Worm (Caenorhabditis elegans): ENCODE data around the gene ZK795.2.
A peak's percentile ranks its signal among the peaks of the same experiment; 100 is the strongest.

ZK795.2 gene

DNA sequence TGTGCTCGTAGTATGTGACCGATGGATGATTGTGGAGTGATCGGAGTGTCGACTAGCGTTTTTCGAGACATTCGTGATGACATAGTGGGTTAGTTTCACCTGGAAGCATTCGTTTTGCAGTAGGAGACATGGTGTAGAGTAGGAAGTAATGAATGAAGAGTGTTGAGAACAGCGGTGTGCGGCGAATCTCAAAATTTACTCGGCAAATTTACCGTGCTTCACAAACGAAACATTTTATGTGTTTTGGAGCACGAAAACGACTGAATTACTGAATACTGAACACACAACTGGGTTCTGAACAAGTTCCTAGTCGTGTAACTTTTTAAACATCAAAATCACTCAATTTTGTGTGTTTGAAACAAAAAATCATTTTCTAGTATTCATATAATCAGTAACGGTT lies 22.3 kb upstream of the ZK795.2 start, which contains the start of gene K08E7.6:
K08E7.6 (minus strand) TSS at position 101 of the 400 bp plus-strand sequence.
- TF ChIP-seq nhr-11 (tag; optimal IDR thresholded peaks at IDR 0.05) (no peak), nhr-129 (tag; optimal IDR thresholded peaks at IDR 0.05) (no peak), R02D3.7 (tag; optimal IDR thresholded peaks at IDR 0.05) (no peak), ztf-11 (tag; optimal IDR thresholded peaks at IDR 0.05) (no peak), sma-3 (GFP tag; optimal IDR thresholded peaks at IDR 0.05) (no peak), alr-1 (tag; optimal IDR thresholded peaks at IDR 0.05) (no peak), unc-39 (tag; optimal IDR thresholded peaks at IDR 0.05) (no peak), mbf-1 (tag; optimal IDR thresholded peaks at IDR 0.05) (no peak), ZK546.5 (tag; optimal IDR thresholded peaks at IDR 0.05) (no peak), ztf-1 (GFP tag; conservative IDR thresholded peaks at IDR 0.05) (no peak), Y55F3AM.14 (GFP tag; optimal IDR thresholded peaks at IDR 0.05) (no peak), crh-2 (tag; optimal IDR thresholded peaks at IDR 0.05) (no peak)

DNA sequence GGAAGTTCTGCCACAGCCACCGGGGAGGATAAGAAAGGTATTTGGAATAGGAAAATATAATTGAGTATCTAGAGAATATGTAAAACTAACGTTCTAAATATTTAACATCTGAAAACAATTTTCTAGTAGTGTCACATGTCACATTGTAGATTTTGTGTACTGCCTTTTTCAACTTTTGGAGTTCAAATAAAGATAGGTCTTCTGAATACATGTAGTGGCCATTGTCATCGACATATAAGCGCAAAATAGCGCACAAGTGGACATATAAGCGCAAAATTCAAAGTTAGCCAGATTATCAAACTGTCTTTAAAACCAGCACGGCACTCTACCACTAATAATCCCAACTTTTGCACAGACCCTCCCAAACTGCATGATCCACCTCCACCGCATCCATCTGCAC lies 15.5 kb upstream of the ZK795.2 start:
- no peak for TF ChIP-seq alr-1 (tag; optimal IDR thresholded peaks at IDR 0.05)
- TF ChIP-seq nhr-10 (tag; optimal IDR thresholded peaks at IDR 0.05), result no peak
- TF ChIP-seq nhr-23 (tag; optimal IDR thresholded peaks at IDR 0.05), result no peak
- TF ChIP-seq unc-62 (GFP tag; optimal IDR thresholded peaks at IDR 0.05), result no peak
- TF ChIP-seq zag-1 (tag; optimal IDR thresholded peaks at IDR 0.05), result no peak
- no peak for TF ChIP-seq lsy-2 (tag; optimal IDR thresholded peaks at IDR 0.05)
- no peak for TF ChIP-seq nhr-25 (tag; optimal IDR thresholded peaks at IDR 0.05)
- no peak for TF ChIP-seq mbf-1 (tag; optimal IDR thresholded peaks at IDR 0.05)
- TF ChIP-seq skn-1 (tag; optimal IDR thresholded peaks at IDR 0.05), result no peak
- no peak for TF ChIP-seq nhr-6 (tag; optimal IDR thresholded peaks at IDR 0.05)
- no peak for TF ChIP-seq lin-39 (tag; optimal IDR thresholded peaks at IDR 0.05)
- TF ChIP-seq sma-3 (GFP tag; optimal IDR thresholded peaks at IDR 0.05), result no peak
- no peak for TF ChIP-seq peb-1 (tag; optimal IDR thresholded peaks at IDR 0.05)
- no peak for TF ChIP-seq gmeb-1 (tag; optimal IDR thresholded peaks at IDR 0.05)

DNA sequence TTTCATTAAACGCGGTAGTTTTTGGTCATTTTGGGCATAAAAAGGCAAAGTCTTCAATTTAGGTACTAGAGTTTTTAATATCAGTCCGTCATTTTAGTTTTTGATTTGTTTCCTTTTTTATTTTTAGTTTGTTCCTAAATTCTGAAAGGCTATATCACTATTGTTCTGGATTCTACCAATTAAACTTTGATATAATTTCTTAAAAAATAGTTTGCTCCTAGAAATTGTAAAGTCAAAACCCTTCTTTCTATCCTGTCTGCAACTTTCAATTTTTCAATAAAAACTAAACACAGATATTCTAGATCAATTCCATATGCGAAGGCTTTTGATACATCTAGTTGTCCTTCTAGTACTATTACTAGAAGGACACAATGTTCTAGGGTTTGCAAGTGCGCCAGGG lies 14.3 kb upstream of the ZK795.2 start, which contains the start of gene K08E7.5:
K08E7.5 (plus strand) TSS at position 301 of the 400 bp plus-strand sequence.
- TF ChIP-seq elt-3 (tag; optimal IDR thresholded peaks at IDR 0.05) (no peak), gmeb-1 (tag; optimal IDR thresholded peaks at IDR 0.05) (no peak)

DNA sequence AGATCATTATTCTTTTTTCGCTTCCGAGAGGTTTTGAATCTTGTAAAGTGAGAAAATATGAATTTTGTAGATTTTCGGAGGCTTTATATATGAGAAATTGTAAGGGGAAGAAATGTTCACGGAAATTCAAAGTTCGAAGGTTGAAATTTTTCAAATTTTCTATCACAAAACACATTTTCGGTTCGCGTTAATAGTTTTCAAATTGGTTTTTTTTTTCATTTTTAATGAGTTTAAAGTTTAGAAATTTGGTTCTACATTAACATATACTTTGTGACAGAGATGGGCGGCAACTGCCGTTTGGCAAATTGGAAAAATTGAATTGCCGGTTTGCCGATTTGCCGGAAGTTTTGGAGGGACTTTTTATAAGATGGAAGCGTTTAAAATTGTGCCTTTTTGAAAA lies 12.3 kb upstream of the ZK795.2 start, which contains the start of gene K08E7.4:
K08E7.4 (minus strand) TSS at position 101 of the 400 bp plus-strand sequence.
- TF ChIP-seq egl-27 (tag; optimal IDR thresholded peaks at IDR 0.05), result no peak

DNA sequence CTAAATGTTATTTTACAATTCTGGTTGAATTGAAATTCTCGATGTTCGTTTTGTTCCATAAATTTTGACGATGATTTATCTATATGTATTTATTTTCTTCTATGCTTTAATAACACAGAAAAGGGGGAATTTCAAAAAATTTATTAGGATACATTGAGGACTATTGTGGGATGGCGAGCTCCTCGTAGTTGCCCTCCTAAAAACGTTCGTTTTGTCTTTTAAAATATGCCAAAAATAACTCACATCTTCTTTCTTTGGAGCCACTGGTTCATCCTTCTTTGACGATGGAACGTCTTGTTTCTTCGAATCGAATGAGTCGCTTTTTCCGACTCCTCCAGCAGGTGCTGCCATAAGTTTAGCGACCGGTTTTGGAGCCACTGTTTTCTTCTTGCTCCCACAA lies 11.8 kb upstream of the ZK795.2 start:
- TF ChIP-seq lin-11 (tag; optimal IDR thresholded peaks at IDR 0.05), result no peak
- TF ChIP-seq ama-1 (optimal IDR thresholded peaks at IDR 0.05), result no peak
- no peak for TF ChIP-seq sma-3 (GFP tag; optimal IDR thresholded peaks at IDR 0.05)

DNA sequence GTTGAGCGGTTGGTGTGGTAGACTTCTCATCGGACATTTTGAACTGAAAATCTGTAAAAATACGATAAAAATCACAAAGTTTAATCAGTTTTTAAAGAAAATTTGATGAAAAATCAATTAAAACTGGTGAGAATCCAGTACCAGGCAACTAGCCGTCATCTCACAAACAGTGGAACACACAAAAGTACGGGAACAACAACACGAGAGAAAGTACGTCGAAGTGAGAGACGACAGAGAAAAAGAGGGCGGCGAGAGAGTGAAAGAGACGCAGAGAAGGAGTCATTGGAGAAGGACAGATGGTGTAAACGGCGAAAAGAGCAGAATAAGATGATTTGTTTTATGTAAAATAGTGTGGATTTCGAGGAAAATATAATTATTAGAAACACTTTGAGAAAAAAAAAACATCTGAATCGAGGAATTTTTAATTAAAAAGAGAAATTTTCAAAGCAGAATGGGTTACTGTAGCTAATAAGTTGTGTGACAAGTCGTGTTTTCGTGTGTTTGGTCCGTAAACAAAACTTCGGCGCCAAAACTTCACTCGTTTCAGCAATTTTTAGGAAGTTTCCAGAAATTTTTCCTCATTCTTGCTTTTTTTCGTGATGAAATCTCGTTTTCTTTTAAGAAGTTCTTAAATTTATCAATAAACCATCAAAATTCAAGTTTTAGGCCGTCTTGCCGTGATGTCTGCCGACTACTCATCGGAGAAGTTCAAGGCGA lies 8.6 kb upstream of the ZK795.2 start, which contains the start of the genes hsb-1 and let-99:
hsb-1 (minus strand) TSS at position 51 of the 717 bp plus-strand sequence.
let-99 (plus strand) TSS at position 667 of the 717 bp plus-strand sequence.
- TF ChIP-seq unc-55 (GFP tag; optimal IDR thresholded peaks at IDR 0.05), result no peak
- no peak for TF ChIP-seq nhr-11 (tag; optimal IDR thresholded peaks at IDR 0.05)
- TF ChIP-seq sma-9 (GFP tag; optimal IDR thresholded peaks at IDR 0.05), result no peak
- TF ChIP-seq sma-9 (tag; optimal IDR thresholded peaks at IDR 0.05), result no peak
- peak; percentile 4 for TF ChIP-seq fos-1 (tag; optimal IDR thresholded peaks at IDR 0.05)
- no peak for TF ChIP-seq alr-1 (tag; optimal IDR thresholded peaks at IDR 0.05)
- TF ChIP-seq ceh-16 (tag; optimal IDR thresholded peaks at IDR 0.05), result no peak
- peak; percentile 24 for TF ChIP-seq crh-2 (tag; optimal IDR thresholded peaks at IDR 0.05)
- peak; percentile 49 for TF ChIP-seq F13H6.1 (tag; optimal IDR thresholded peaks at IDR 0.05)
- TF ChIP-seq sma-3 (GFP tag; optimal IDR thresholded peaks at IDR 0.05), result no peak
- no peak for TF ChIP-seq ceh-82 (tag; optimal IDR thresholded peaks at IDR 0.05)
- no peak for TF ChIP-seq mab-5 (tag; optimal IDR thresholded peaks at IDR 0.05)
- no peak for TF ChIP-seq egl-27 (tag; optimal IDR thresholded peaks at IDR 0.05)
- TF ChIP-seq unc-62 (GFP tag; optimal IDR thresholded peaks at IDR 0.05), result no peak
- peak; percentile 55 for TF ChIP-seq C34F6.9 (tag; optimal IDR thresholded peaks at IDR 0.05)

Measured in whole organism, L2 larva.